Worm (Caenorhabditis elegans) whole organism, L3 larva: ENCODE results near the gene C06H5.8.

Experiments
- R02D3.7 ChIP-seq: fragments of 150-350 bp; optimal IDR thresholded peaks from 2 replicates; lab custom pipeline; 2014; ENCODE audit warnings: missing biosample characterization, missing genetic modification characterization
- ZK546.5 ChIP-seq: sonication (generic microtip); optimal IDR thresholded peaks from 2 replicates; lab custom pipeline; 2017; ENCODE audit warnings: missing biosample characterization, missing genetic modification characterization
- aly-2 ChIP-seq: fragments of 150-350 bp; optimal IDR thresholded peaks from 2 replicates; lab custom pipeline; 2014; ENCODE audit warnings: missing biosample characterization, missing genetic modification characterization
- ama-1 ChIP-seq: fragments of 150-350 bp; optimal IDR thresholded peaks from 2 replicates; lab custom pipeline; 2018
- ceh-16 ChIP-seq: sonication (generic microtip); optimal IDR thresholded peaks from 2 replicates; lab custom pipeline; 2017; ENCODE audit warnings: missing biosample characterization, missing genetic modification characterization
- ceh-28 ChIP-seq: fragments of 150-350 bp; optimal IDR thresholded peaks from 2 replicates; lab custom pipeline; 2014; ENCODE audit warnings: missing biosample characterization, missing genetic modification reagents, missing genetic modification characterization
- ceh-82 ChIP-seq: fragments of 150-350 bp; optimal IDR thresholded peaks from 2 replicates; lab custom pipeline; 2014; ENCODE audit warnings: missing biosample characterization, missing genetic modification characterization
- ceh-9 ChIP-seq: sonication (generic microtip); optimal IDR thresholded peaks from 2 replicates; lab custom pipeline; 2018; ENCODE audit warnings: missing biosample characterization, missing genetic modification characterization
- daf-12 ChIP-seq: fragments of 150-350 bp; optimal IDR thresholded peaks from 2 replicates; lab custom pipeline; 2014; ENCODE audit warnings: missing biosample characterization, missing genetic modification reagents, missing genetic modification characterization
- egl-27 ChIP-seq: sonication (generic microtip); optimal IDR thresholded peaks from 4 replicates; lab custom pipeline; 2017; ENCODE audit warnings: missing biosample characterization, missing genetic modification reagents, missing genetic modification characterization
- egl-5 ChIP-seq: fragments of 150-350 bp; optimal IDR thresholded peaks from 2 replicates; lab custom pipeline; 2017; ENCODE audit warnings: missing biosample characterization, missing genetic modification reagents, missing genetic modification characterization, inconsistent platforms
- elt-1 ChIP-seq: fragments of 150-350 bp; optimal IDR thresholded peaks from 2 replicates; lab custom pipeline; 2014; ENCODE audit warnings: missing biosample characterization, missing genetic modification characterization
- elt-3 ChIP-seq, 3 experiments: fragments of 150-350 bp in 1 of 3; sonication (generic microtip) in 2 of 3; optimal IDR thresholded peaks; 2 replicates in 2 of 3; 4 replicates in 1 of 3; lab custom pipeline; 2014 to 2017; ENCODE audit warnings: missing biosample characterization in 3 of 3, missing genetic modification characterization in 3 of 3
- eor-1 ChIP-seq, 2 experiments: fragments of 150-350 bp; optimal IDR thresholded peaks; 2 replicates each; lab custom pipeline; 2014 to 2018; ENCODE audit warnings: missing biosample characterization in 2 of 2, missing genetic modification characterization in 2 of 2
- fkh-2 ChIP-seq: fragments of 150-350 bp; optimal IDR thresholded peaks from 2 replicates; lab custom pipeline; 2014; ENCODE audit warnings: missing biosample characterization, missing genetic modification reagents, missing genetic modification characterization
- fos-1 ChIP-seq: fragments of 150-350 bp; optimal IDR thresholded peaks from 2 replicates; lab custom pipeline; 2014; ENCODE audit warnings: missing biosample characterization, missing genetic modification characterization
- hmg-11 ChIP-seq: sonication (generic microtip); optimal IDR thresholded peaks from 2 replicates; lab custom pipeline; 2016; ENCODE audit warnings: missing genetic modification characterization, missing compliant biosample characterization
- jun-1 ChIP-seq: fragments of 150-350 bp; optimal IDR thresholded peaks from 2 replicates; lab custom pipeline; 2014; ENCODE audit warnings: missing biosample characterization, missing genetic modification reagents, missing genetic modification characterization
- lin-15B ChIP-seq: fragments of 150-350 bp; optimal IDR thresholded peaks from 2 replicates; lab custom pipeline; 2014; ENCODE audit warnings: missing biosample characterization, missing genetic modification characterization
- lin-39 ChIP-seq: fragments of 150-350 bp; optimal IDR thresholded peaks from 2 replicates; lab custom pipeline; 2018; ENCODE audit warnings: missing biosample characterization, missing genetic modification reagents, missing genetic modification characterization
- lsy-12 ChIP-seq: sonication (generic microtip); optimal IDR thresholded peaks from 2 replicates; lab custom pipeline; 2016; ENCODE audit warnings: mild to moderate bottlenecking, missing genetic modification characterization, missing compliant biosample characterization
- mdl-1 ChIP-seq: fragments of 150-350 bp; optimal IDR thresholded peaks from 2 replicates; lab custom pipeline; 2014; ENCODE audit warnings: missing biosample characterization, missing genetic modification characterization
- mml-1 ChIP-seq: fragments of 150-350 bp; sonication (generic microtip); optimal IDR thresholded peaks from 3 replicates; lab custom pipeline; 2014; ENCODE audit warnings: missing biosample characterization, missing genetic modification characterization
- nfya-1 ChIP-seq: sonication (generic microtip); optimal IDR thresholded peaks from 2 replicates; lab custom pipeline; 2017; ENCODE audit warnings: missing genetic modification characterization, mild to moderate bottlenecking, missing compliant biosample characterization, antibody characterized with exemption, moderate library complexity; ENCODE audit not compliant: insufficient read depth
- nhr-11 ChIP-seq: fragments of 150-350 bp; optimal IDR thresholded peaks from 2 replicates; lab custom pipeline; 2014; ENCODE audit warnings: missing biosample characterization, missing genetic modification characterization
- nhr-12 ChIP-seq: fragments of 150-350 bp; optimal IDR thresholded peaks from 2 replicates; lab custom pipeline; 2014; ENCODE audit warnings: missing biosample characterization, missing genetic modification characterization
- nhr-23 ChIP-seq: fragments of 150-350 bp; optimal IDR thresholded peaks from 2 replicates; lab custom pipeline; 2014; ENCODE audit warnings: missing biosample characterization, missing genetic modification reagents, missing genetic modification characterization
- nhr-237 ChIP-seq: fragments of 150-350 bp; optimal IDR thresholded peaks from 2 replicates; lab custom pipeline; 2014; ENCODE audit warnings: missing biosample characterization, missing genetic modification characterization
- nhr-25 ChIP-seq: sonication (generic microtip); optimal IDR thresholded peaks from 2 replicates; lab custom pipeline; 2017; ENCODE audit warnings: missing biosample characterization, missing genetic modification characterization
- nhr-28 ChIP-seq: fragments of 150-350 bp; optimal IDR thresholded peaks from 2 replicates; lab custom pipeline; 2014; ENCODE audit warnings: missing biosample characterization, missing genetic modification characterization
- nhr-43 ChIP-seq: sonication (generic microtip); optimal IDR thresholded peaks from 2 replicates; lab custom pipeline; 2016; ENCODE audit warnings: mild to moderate bottlenecking, missing genetic modification characterization, missing compliant biosample characterization; ENCODE audit not compliant: poor library complexity, severe bottlenecking
- nhr-76 ChIP-seq: fragments of 150-350 bp; sonication (generic microtip); optimal IDR thresholded peaks from 5 replicates; lab custom pipeline; 2014; ENCODE audit warnings: missing biosample characterization, missing genetic modification characterization
- nhr-77 ChIP-seq: fragments of 150-350 bp; optimal IDR thresholded peaks from 2 replicates; lab custom pipeline; 2014; ENCODE audit warnings: missing biosample characterization, missing genetic modification characterization
- pha-4 ChIP-seq: fragments of 150-350 bp; optimal IDR thresholded peaks from 2 replicates; lab custom pipeline; 2014; ENCODE audit warnings: missing biosample characterization, missing genetic modification reagents, missing genetic modification characterization
- pqm-1 ChIP-seq: fragments of 150-350 bp; optimal IDR thresholded peaks from 2 replicates; lab custom pipeline; 2017; ENCODE audit warnings: missing biosample characterization, missing genetic modification characterization, inconsistent platforms
- sea-2 ChIP-seq: fragments of 150-350 bp; sonication (generic microtip); optimal IDR thresholded peaks from 4 replicates; lab custom pipeline; 2014; ENCODE audit warnings: missing biosample characterization, missing genetic modification reagents, missing genetic modification characterization
- skn-1 ChIP-seq: fragments of 150-350 bp; optimal IDR thresholded peaks from 2 replicates; lab custom pipeline; 2014; ENCODE audit warnings: missing biosample characterization, missing genetic modification characterization
- snpc-4 ChIP-seq: fragments of 150-350 bp; optimal IDR thresholded peaks from 2 replicates; lab custom pipeline; 2014; ENCODE audit warnings: missing biosample characterization, missing genetic modification characterization
- tbx-2 ChIP-seq: sonication (generic microtip); optimal IDR thresholded peaks from 2 replicates; lab custom pipeline; 2016; ENCODE audit warnings: mild to moderate bottlenecking, missing genetic modification characterization, missing compliant biosample characterization
- unc-39 ChIP-seq: sonication (generic microtip); optimal IDR thresholded peaks from 4 replicates; lab custom pipeline; 2017; ENCODE audit warnings: missing biosample characterization, missing genetic modification characterization
- unc-62 ChIP-seq: fragments of 150-350 bp; sonication (generic microtip); optimal IDR thresholded peaks from 4 replicates; lab custom pipeline; 2014; ENCODE audit warnings: missing biosample characterization, missing genetic modification reagents, missing genetic modification characterization
- zag-1 ChIP-seq: fragments of 150-350 bp; optimal IDR thresholded peaks from 2 replicates; lab custom pipeline; 2014; ENCODE audit warnings: missing biosample characterization, missing genetic modification characterization
- ztf-11 ChIP-seq: fragments of 150-350 bp; optimal IDR thresholded peaks from 2 replicates; lab custom pipeline; 2014; ENCODE audit warnings: missing biosample characterization, missing genetic modification characterization
- ztf-4 ChIP-seq: fragments of 150-350 bp; optimal IDR thresholded peaks from 2 replicates; lab custom pipeline; 2014; ENCODE audit warnings: missing biosample characterization, missing genetic modification characterization

C06H5.8 gene

DNA sequence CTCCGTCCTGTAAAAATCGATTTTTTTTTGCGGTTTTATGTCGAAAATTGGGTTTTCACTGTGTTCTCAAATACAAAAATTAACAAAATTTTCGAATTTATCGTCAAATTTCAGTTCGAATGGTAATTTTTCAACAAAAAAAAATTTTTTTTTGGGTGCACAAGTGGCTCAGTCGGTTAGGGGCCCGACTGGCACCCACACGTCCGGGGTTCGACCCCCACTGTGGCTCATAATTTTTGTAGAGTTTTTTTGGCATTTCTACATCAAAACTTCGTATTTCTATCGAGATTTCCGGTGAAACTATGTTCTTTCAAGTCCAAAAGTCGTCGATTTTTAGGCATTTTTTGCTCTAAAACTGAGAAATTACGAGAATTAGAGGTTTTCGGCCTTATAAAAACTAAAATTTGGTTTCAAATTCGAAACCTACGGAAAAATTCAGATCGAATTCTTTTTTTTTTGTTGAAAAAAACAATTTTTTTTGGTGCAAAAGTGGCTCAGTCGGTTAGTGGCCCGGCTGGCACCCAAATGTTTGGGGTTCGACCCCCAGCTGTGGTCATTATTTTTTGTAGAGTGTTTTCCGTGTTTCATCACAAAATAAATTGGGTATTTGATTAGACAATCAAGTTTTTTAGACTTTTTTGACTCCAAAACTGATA lies 29.3 kb downstream of the C06H5.8 start:
- peak; percentile 5 for TF ChIP-seq hmg-11
- TF ChIP-seq nfya-1 (tag; lab: Kevin White, UChicago): no peak
- no peak for TF ChIP-seq pqm-1 (tag; lab: Kevin White, UChicago)

DNA sequence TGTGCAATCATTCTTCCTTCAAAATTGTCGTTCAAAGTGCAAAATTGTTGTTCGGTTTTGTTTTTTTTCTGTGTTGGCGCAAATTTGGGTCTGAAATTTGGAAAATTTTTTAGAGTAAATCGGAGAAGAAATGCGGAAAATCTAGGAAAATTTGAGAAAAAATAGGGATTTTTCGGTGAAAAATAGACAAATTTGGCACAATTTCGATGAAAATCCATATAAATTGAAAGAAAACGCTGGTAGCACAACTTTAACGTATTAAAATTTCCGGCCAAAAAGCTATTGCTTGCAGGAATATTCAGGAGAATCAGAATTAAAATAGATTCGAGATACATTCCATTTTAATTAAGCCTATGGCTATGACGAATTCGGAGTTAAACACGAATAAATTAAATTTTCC lies 30.3 kb downstream of the C06H5.8 start, which contains the start of gene dpy-21:
TSS of gene dpy-21 (minus strand) at position 101 of the 400 bp plus-strand sequence.
- TF ChIP-seq unc-39 (tag; lab: Kevin White, UChicago) (no peak), ztf-11 (tag; lab: Kevin White, UChicago) (no peak), nhr-23 (tag; lab: Kevin White, UChicago) (no peak), tbx-2 (no peak), eor-1 (tag; optimal IDR thresholded peaks at IDR 0.05; lab: Kevin White, UChicago) (no peak), fkh-2 (tag; lab: Kevin White, UChicago) (no peak), sea-2 (no peak), aly-2 (tag; lab: Kevin White, UChicago) (no peak), nhr-28 (tag; lab: Kevin White, UChicago) (no peak), skn-1 (tag; lab: Kevin White, UChicago) (no peak), daf-12 (tag; lab: Kevin White, UChicago) (no peak), ceh-82 (no peak), unc-62 (no peak), lin-39 (tag; lab: Kevin White, UChicago) (no peak), nhr-76 (tag; lab: Kevin White, UChicago) (no peak), egl-27 (tag; lab: Kevin White, UChicago) (no peak)

DNA sequence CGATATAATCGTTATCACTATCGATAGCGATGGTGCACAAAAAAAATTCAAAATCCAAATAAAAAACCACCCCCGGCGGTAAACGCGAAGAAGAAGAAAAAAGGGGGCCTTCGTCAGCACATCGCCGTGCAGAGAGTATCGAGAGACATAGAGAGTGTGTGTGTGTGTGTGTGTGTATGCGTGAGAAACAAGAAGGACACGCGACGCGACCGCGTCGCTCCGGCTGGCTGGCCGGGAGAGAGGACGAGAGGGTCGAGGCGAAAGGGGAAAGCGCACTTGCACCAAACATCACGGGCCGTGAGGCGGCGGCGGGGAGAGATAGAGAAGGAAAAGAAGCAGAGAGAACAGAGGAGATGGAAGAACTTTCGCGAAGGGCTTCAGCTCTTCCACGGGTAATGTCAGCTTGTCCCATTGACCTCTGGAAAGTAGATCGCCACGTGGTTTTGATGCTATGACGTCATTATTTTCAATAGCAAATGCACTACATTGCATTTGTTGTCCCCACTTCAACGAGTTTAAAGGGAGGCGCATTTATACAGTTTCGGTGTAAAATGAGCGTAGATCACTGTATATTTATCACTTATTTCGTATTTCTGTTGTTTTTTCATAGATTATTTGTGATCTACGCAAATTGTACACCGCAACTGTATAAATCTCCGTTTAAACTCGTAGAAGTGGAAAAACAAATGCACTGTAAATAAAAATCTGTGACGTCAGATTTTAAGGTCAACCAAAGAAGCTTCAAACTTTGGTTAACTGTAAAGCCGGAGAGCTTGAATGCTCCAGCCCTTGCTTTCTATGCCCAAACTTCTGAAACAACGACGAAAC lies 32.6 kb downstream of the C06H5.8 start, which contains the start of gene Y59A8B.24:
TSS of gene Y59A8B.24 (plus strand) at position 778 of the 828 bp plus-strand sequence.
- TF ChIP-seq nfya-1 (tag; lab: Kevin White, UChicago): peak; percentile 96
- no peak for TF ChIP-seq ztf-11 (tag; lab: Kevin White, UChicago)
- TF ChIP-seq nhr-12 (tag; lab: Kevin White, UChicago): no peak
- TF ChIP-seq hmg-11: peak; percentile 100
- peak; percentile 54 for TF ChIP-seq egl-5 (tag; lab: Kevin White, UChicago)
- no peak for TF ChIP-seq elt-3 (tag; optimal IDR thresholded peaks at IDR 0.05; lab: Kevin White, UChicago)
- TF ChIP-seq aly-2 (tag; lab: Kevin White, UChicago): peak; percentile 6
- TF ChIP-seq jun-1 (tag; lab: Kevin White, UChicago): peak; percentile 83
- no peak for TF ChIP-seq nhr-237
- peak; percentile 85 for TF ChIP-seq lsy-12 (tag; lab: Kevin White, UChicago)
- no peak for TF ChIP-seq mml-1 (tag; lab: Kevin White, UChicago)
- no peak for TF ChIP-seq nhr-28 (tag; lab: Kevin White, UChicago)
- no peak for TF ChIP-seq sea-2
- TF ChIP-seq zag-1 (tag; lab: Kevin White, UChicago): no peak
- TF ChIP-seq nhr-23 (tag; lab: Kevin White, UChicago): peak; percentile 91
- no peak for TF ChIP-seq ztf-4
- no peak for TF ChIP-seq nhr-76 (tag; lab: Kevin White, UChicago)
- peak; percentile 67 for TF ChIP-seq ama-1 (lab: Kevin White, UChicago)
- peak; percentile 95 for TF ChIP-seq lin-39 (tag; lab: Kevin White, UChicago)
- TF ChIP-seq ceh-28 (tag; lab: Kevin White, UChicago): peak; percentile 83
- TF ChIP-seq skn-1 (tag; lab: Kevin White, UChicago): peak; percentile 82
- TF ChIP-seq snpc-4: peak; percentile 85
- TF ChIP-seq ceh-16 (tag; lab: Kevin White, UChicago): no peak
- TF ChIP-seq pqm-1 (tag; lab: Kevin White, UChicago): peak; percentile 84
- TF ChIP-seq daf-12 (tag; lab: Kevin White, UChicago): no peak
- no peak for TF ChIP-seq unc-39 (tag; lab: Kevin White, UChicago)
- TF ChIP-seq ZK546.5: no peak
- TF ChIP-seq lin-15B (tag; lab: Kevin White, UChicago): peak; percentile 96
- TF ChIP-seq ceh-82: peak; percentile 65
- TF ChIP-seq nhr-77 (tag; lab: Kevin White, UChicago): no peak
- peak; percentile 95 for TF ChIP-seq pha-4
- TF ChIP-seq unc-62: peak; percentile 59
- TF ChIP-seq eor-1 (tag; optimal IDR thresholded peaks at IDR 0.05; lab: Kevin White, UChicago): no peak
- peak; percentile 97 for TF ChIP-seq nhr-25 (tag; lab: Kevin White, UChicago)
- TF ChIP-seq egl-27 (tag; lab: Kevin White, UChicago): peak; percentile 79
- TF ChIP-seq ceh-9 (tag; lab: Kevin White, UChicago): no peak
- peak; percentile 13 for TF ChIP-seq elt-1
- TF ChIP-seq nhr-43 (tag; lab: Kevin White, UChicago): peak; percentile 74
- TF ChIP-seq nhr-11: peak; percentile 78
- no peak for TF ChIP-seq fos-1
- TF ChIP-seq R02D3.7 (tag; lab: Kevin White, UChicago): peak; percentile 78
- TF ChIP-seq mdl-1: peak; percentile 51
- TF ChIP-seq fkh-2 (tag; lab: Kevin White, UChicago): no peak
